Worm (Caenorhabditis elegans) whole organism, L3 larva: ENCODE measurements around the gene C23H4.6.

ENCODE experiments used
- ZK546.5 ChIP-seq: sonication (generic microtip); optimal IDR thresholded peaks from 2 replicates; lab custom pipeline; 2017; ENCODE audit warnings: missing biosample characterization, missing genetic modification characterization
- elt-3 ChIP-seq, 3 experiments: fragments of 150-350 bp in 1 of 3; sonication (generic microtip) in 2 of 3; optimal IDR thresholded peaks; 2 replicates in 2 of 3; 4 replicates in 1 of 3; lab custom pipeline; 2014 to 2017; ENCODE audit warnings: missing biosample characterization in 3 of 3, missing genetic modification characterization in 3 of 3
- nhr-28 ChIP-seq: fragments of 150-350 bp; optimal IDR thresholded peaks from 2 replicates; lab custom pipeline; 2014; ENCODE audit warnings: missing biosample characterization, missing genetic modification characterization
- nhr-77 ChIP-seq: fragments of 150-350 bp; optimal IDR thresholded peaks from 2 replicates; lab custom pipeline; 2014; ENCODE audit warnings: missing biosample characterization, missing genetic modification characterization
- pha-4 ChIP-seq: fragments of 150-350 bp; optimal IDR thresholded peaks from 2 replicates; lab custom pipeline; 2014; ENCODE audit warnings: missing biosample characterization, missing genetic modification reagents, missing genetic modification characterization

- TF ChIP-seq nhr-77: no peak
- TF ChIP-seq pha-4: no peak
- no peak for TF ChIP-seq ZK546.5
- no peak for TF ChIP-seq elt-3 (tag; optimal IDR thresholded peaks at IDR 0.05; lab: Kevin White, UChicago)
- no peak for TF ChIP-seq nhr-28 (tag; lab: Kevin White, UChicago)
Observed at ce11 chrX:12284161-12284560, 48.8 kb downstream of the C23H4.6 start.
